Worm (Caenorhabditis elegans): ENCODE measurements around the gene ced-7.

DNA sequence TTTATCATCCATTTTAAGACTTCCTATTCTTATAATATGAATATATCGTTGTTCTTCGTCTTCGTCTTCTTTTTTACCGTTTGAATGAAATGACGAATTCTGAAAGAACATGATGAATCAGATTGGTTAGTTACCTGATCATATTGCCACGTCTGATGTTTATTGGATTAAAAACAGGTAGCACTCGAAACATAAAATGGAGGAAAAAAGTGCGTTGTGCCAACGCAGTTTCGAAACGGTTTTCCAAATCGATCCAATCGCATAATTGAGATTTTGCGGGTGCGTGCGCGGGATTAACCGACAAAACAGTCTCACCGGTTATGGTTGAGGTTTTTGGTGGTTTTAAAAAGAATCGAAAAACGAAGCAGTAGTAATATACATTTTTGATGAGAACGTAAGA lies 15.7 kb upstream of the ced-7 start, which contains the start of gene rom-2:
- TF ChIP-seq nhr-12 (tag; optimal IDR thresholded peaks at IDR 0.05) (no peak), lin-39 (tag; optimal IDR thresholded peaks at IDR 0.05) (no peak), snpc-4 (tag; optimal IDR thresholded peaks at IDR 0.05) (no peak), nhr-25 (tag; optimal IDR thresholded peaks at IDR 0.05) (no peak), ztf-11 (tag; optimal IDR thresholded peaks at IDR 0.05) (no peak), nhr-77 (tag; optimal IDR thresholded peaks at IDR 0.05) (no peak), fkh-10 (GFP tag; optimal IDR thresholded peaks at IDR 0.05) (no peak), jun-1 (tag; optimal IDR thresholded peaks at IDR 0.05) (no peak), aly-2 (tag; optimal IDR thresholded peaks at IDR 0.05) (no peak)

Measured in whole organism, L3 larva.